Worm (Caenorhabditis elegans) whole organism, L4 larva: ENCODE measurements around the gene F46G10.1.

Source experiments
- ceh-62 ChIP-seq: sonication (generic microtip); optimal IDR thresholded peaks from 2 replicates; lab custom pipeline; 2017; ENCODE audit warnings: missing biosample characterization, missing genetic modification characterization
- ces-1 ChIP-seq: fragments of 150-350 bp; sonication (generic microtip); optimal IDR thresholded peaks from 4 replicates; lab custom pipeline; 2014; ENCODE audit warnings: missing biosample characterization, missing genetic modification reagents, missing genetic modification characterization
- lin-1 ChIP-seq: fragments of 200-800 bp; sonication (Bioruptor generic); IDR thresholded peaks from 2 replicates; pipeline ENCODE4 v1.3.6; 2022; ENCODE audit warnings: missing genetic modification reagents, missing genetic modification characterization, missing compliant biosample characterization
- lsy-2 ChIP-seq, 2 experiments: fragments of 150-350 bp in 1 of 2; sonication (generic microtip) in 1 of 2; optimal IDR thresholded peaks; 2 replicates each; lab custom pipeline; 2014 to 2017; ENCODE audit warnings: missing biosample characterization in 2 of 2, missing genetic modification characterization in 2 of 2
- nhr-25 ChIP-seq: sonication (generic microtip); optimal IDR thresholded peaks from 2 replicates; lab custom pipeline; 2017; ENCODE audit warnings: missing genetic modification characterization, mild to moderate bottlenecking, missing compliant biosample characterization, antibody characterized with exemption, moderate library complexity, borderline replicate concordance; ENCODE audit not compliant: insufficient read depth
- nhr-28 ChIP-seq: fragments of 150-350 bp; optimal IDR thresholded peaks from 2 replicates; lab custom pipeline; 2014; ENCODE audit warnings: missing biosample characterization, missing genetic modification characterization
- skn-1 ChIP-seq: fragments of 150-350 bp; optimal IDR thresholded peaks from 2 replicates; lab custom pipeline; 2014; ENCODE audit warnings: missing biosample characterization, missing genetic modification characterization
- snpc-4 ChIP-seq: fragments of 150-350 bp; optimal IDR thresholded peaks from 2 replicates; lab custom pipeline; 2014; ENCODE audit warnings: missing biosample characterization, missing genetic modification characterization
- spr-3 ChIP-seq: fragments of 200-800 bp; sonication (Bioruptor generic); optimal IDR thresholded peaks from 2 replicates; lab custom pipeline; 2018; ENCODE audit warnings: mild to moderate bottlenecking, missing genetic modification characterization, missing compliant biosample characterization

ce11 chrX:13341853-13342252, 30.3 kb upstream of the F46G10.1 start:
- TF ChIP-seq lsy-2 (tag; optimal IDR thresholded peaks at IDR 0.05; lab: Kevin White, UChicago) = no peak
- no peak for TF ChIP-seq lin-1
- no peak for TF ChIP-seq nhr-25 (tag; lab: Kevin White, UChicago)
- no peak for TF ChIP-seq snpc-4 (tag; lab: Kevin White, UChicago)
- TF ChIP-seq skn-1 (tag; lab: Kevin White, UChicago) = no peak
- peak; percentile 54 for TF ChIP-seq nhr-28
- TF ChIP-seq ceh-62 (tag; lab: Kevin White, UChicago) = no peak
- TF ChIP-seq ces-1 (GFP tag; lab: Kevin White, UChicago) = no peak
- no peak for TF ChIP-seq spr-3
